Worm (Caenorhabditis elegans) whole organism, young adult: ENCODE results near the gene oac-8.

ENCODE experiments used
- B0019.2 ChIP-seq: fragments of 200-800 bp; sonication (Bioruptor generic); conservative IDR thresholded peaks from 2 replicates; pipeline ENCODE4 v1.3.6; 2022; ENCODE audit warnings: missing genetic modification reagents, missing genetic modification characterization, missing compliant biosample characterization
- B0035.1 ChIP-seq: sonication (generic microtip); optimal IDR thresholded peaks from 2 replicates; lab custom pipeline; 2016; ENCODE audit warnings: missing genetic modification characterization, mild to moderate bottlenecking, missing compliant biosample characterization, missing genotype, missing genetic modification reagents
- F39B2.1 ChIP-seq: fragments of 200-800 bp; sonication (Bioruptor generic); IDR thresholded peaks from 2 replicates; pipeline ENCODE4 v1.3.6; 2022; ENCODE audit warnings: missing genetic modification reagents, missing genetic modification characterization, missing compliant biosample characterization
- F57A8.1 ChIP-seq: fragments of 200-800 bp; sonication (Bioruptor generic); optimal IDR thresholded peaks from 2 replicates; lab custom pipeline; 2018; ENCODE audit warnings: mild to moderate bottlenecking, missing genetic modification characterization, moderate library complexity, missing compliant biosample characterization
- Y53F4B.3 ChIP-seq: fragments of 200-800 bp; sonication (Bioruptor generic); IDR thresholded peaks from 2 replicates; pipeline ENCODE4 v1.3.6; 2022; ENCODE audit warnings: missing genetic modification reagents, missing genetic modification characterization, missing compliant biosample characterization
- Y67H2A.10 ChIP-seq: fragments of 200-800 bp; sonication (Bioruptor generic); conservative IDR thresholded peaks from 2 replicates; pipeline ENCODE4 v1.3.6; 2022; ENCODE audit warnings: missing genetic modification reagents, missing genetic modification characterization, missing compliant biosample characterization
- akir-1 ChIP-seq: fragments of 200-800 bp; sonication (Bioruptor generic); optimal IDR thresholded peaks from 2 replicates; lab custom pipeline; 2018; ENCODE audit warnings: mild to moderate bottlenecking, missing genetic modification characterization, moderate library complexity, missing compliant biosample characterization
- aptf-3 ChIP-seq: fragments of 200-800 bp; sonication (Bioruptor generic); IDR thresholded peaks from 2 replicates; pipeline ENCODE4 v1.3.6; 2022; ENCODE audit warnings: missing genetic modification characterization, missing compliant biosample characterization
- attf-5 ChIP-seq: fragments of 200-800 bp; sonication (Bioruptor generic); optimal IDR thresholded peaks from 2 replicates; lab custom pipeline; 2018; ENCODE audit warnings: mild to moderate bottlenecking, missing genetic modification characterization, missing compliant biosample characterization
- ceh-100 ChIP-seq: fragments of 200-800 bp; sonication (Bioruptor generic); IDR thresholded peaks from 2 replicates; pipeline ENCODE4 v1.3.6; 2022; ENCODE audit warnings: missing genetic modification reagents, missing genetic modification characterization, missing compliant biosample characterization
- ceh-27 ChIP-seq: fragments of 200-800 bp; sonication (Bioruptor generic); optimal IDR thresholded peaks from 2 replicates; lab custom pipeline; 2018; ENCODE audit warnings: mild to moderate bottlenecking, missing genetic modification characterization, moderate library complexity, missing compliant biosample characterization
- die-1 ChIP-seq: sonication (generic microtip); optimal IDR thresholded peaks from 2 replicates; lab custom pipeline; 2016; ENCODE audit warnings: missing genotype, mild to moderate bottlenecking, missing genetic modification characterization, missing compliant biosample characterization
- dox-1 ChIP-seq: fragments of 200-800 bp; sonication (Bioruptor generic); IDR thresholded peaks from 2 replicates; pipeline ENCODE4 v1.3.6; 2022; ENCODE audit warnings: missing genetic modification reagents, missing genetic modification characterization, missing compliant biosample characterization
- dpff-1 ChIP-seq: sonication (generic microtip); optimal IDR thresholded peaks from 2 replicates; lab custom pipeline; 2017; ENCODE audit warnings: mild to moderate bottlenecking, missing genetic modification characterization, missing compliant biosample characterization
- dpl-1 ChIP-seq: fragments of 150-350 bp; optimal IDR thresholded peaks from 2 replicates; lab custom pipeline; 2014; ENCODE audit warnings: missing biosample characterization, missing genetic modification reagents, missing genetic modification characterization
- egl-44 ChIP-seq: fragments of 200-800 bp; sonication (Bioruptor generic); IDR thresholded peaks from 2 replicates; pipeline ENCODE4 v1.3.6; 2022; ENCODE audit warnings: missing genetic modification reagents, missing genetic modification characterization, missing compliant biosample characterization
- ets-4 ChIP-seq: fragments of 200-800 bp; sonication (Bioruptor generic); optimal IDR thresholded peaks from 2 replicates; lab custom pipeline; 2018; ENCODE audit warnings: mild to moderate bottlenecking, missing genetic modification characterization, missing compliant biosample characterization
- fkh-3 ChIP-seq: sonication (generic microtip); optimal IDR thresholded peaks from 2 replicates; lab custom pipeline; 2016; ENCODE audit warnings: mild to moderate bottlenecking, missing genetic modification characterization, missing compliant biosample characterization
- gei-17 ChIP-seq: fragments of 200-800 bp; sonication (Bioruptor generic); optimal IDR thresholded peaks from 2 replicates; lab custom pipeline; 2018; ENCODE audit warnings: mild to moderate bottlenecking, missing genetic modification characterization, missing compliant biosample characterization
- hlh-12 ChIP-seq: sonication (generic microtip); optimal IDR thresholded peaks from 2 replicates; lab custom pipeline; 2016; ENCODE audit warnings: missing genetic modification characterization, missing compliant biosample characterization
- hmg-20 ChIP-seq: fragments of 200-800 bp; sonication (Bioruptor generic); IDR thresholded peaks from 2 replicates; pipeline ENCODE4 v1.3.6; 2022; ENCODE audit warnings: missing genetic modification reagents, missing genetic modification characterization, missing compliant biosample characterization
- let-526 ChIP-seq: fragments of 200-800 bp; sonication (Bioruptor generic); IDR thresholded peaks from 2 replicates; pipeline ENCODE4 v1.3.6; 2022; ENCODE audit warnings: missing genetic modification reagents, missing genetic modification characterization, missing compliant biosample characterization
- let-607 ChIP-seq, 2 experiments: fragments of 200-800 bp in 1 of 2; sonication (Bioruptor generic) in 1 of 2; sonication (generic microtip) in 1 of 2; optimal IDR thresholded peaks; 2 replicates each; lab custom pipeline; 2016 to 2018; ENCODE audit warnings: mild to moderate bottlenecking in 2 of 2, missing compliant biosample characterization in 2 of 2, missing genetic modification characterization in 2 of 2, moderate library complexity in 2 of 2, missing genotype in 1 of 2
- lsy-27 ChIP-seq: sonication (generic microtip); optimal IDR thresholded peaks from 2 replicates; lab custom pipeline; 2017; ENCODE audit warnings: missing genetic modification characterization, mild to moderate bottlenecking, missing compliant biosample characterization, antibody characterized with exemption, missing genotype, borderline replicate concordance; ENCODE audit not compliant: insufficient read depth
- mcd-1 ChIP-seq: fragments of 200-800 bp; sonication (Bioruptor generic); IDR thresholded peaks from 2 replicates; pipeline ENCODE4 v1.3.6; 2022; ENCODE audit warnings: missing genetic modification reagents, missing genetic modification characterization, missing compliant biosample characterization
- mel-28 ChIP-seq: sonication (generic microtip); optimal IDR thresholded peaks from 2 replicates; lab custom pipeline; 2016; ENCODE audit warnings: borderline replicate concordance, mild to moderate bottlenecking, missing genetic modification characterization, missing compliant biosample characterization
- mes-4 ChIP-seq: sonication (generic microtip); optimal IDR thresholded peaks from 2 replicates; lab custom pipeline; 2016; ENCODE audit warnings: missing genotype, missing genetic modification characterization, missing compliant biosample characterization
- mxl-1 ChIP-seq: sonication (generic microtip); optimal IDR thresholded peaks from 2 replicates; lab custom pipeline; 2016; ENCODE audit warnings: missing genetic modification characterization, missing compliant biosample characterization
- nhr-90 ChIP-seq: sonication (generic microtip); optimal IDR thresholded peaks from 2 replicates; lab custom pipeline; 2016; ENCODE audit warnings: missing genotype, mild to moderate bottlenecking, missing genetic modification characterization, missing compliant biosample characterization
- rec-8 ChIP-seq, 2 experiments: sonication (generic microtip); optimal IDR thresholded peaks; 2 replicates each; lab custom pipeline; 2016; ENCODE audit warnings: mild to moderate bottlenecking in 2 of 2, missing genetic modification characterization in 2 of 2, missing genetic modification reagents in 2 of 2, missing genotype in 2 of 2, missing biosample characterization in 1 of 2, missing compliant biosample characterization in 1 of 2, moderate library complexity in 1 of 2
- rpc-1 ChIP-seq, 2 experiments: fragments of 150-350 bp in 1 of 2; sonication (generic microtip) in 1 of 2; optimal IDR thresholded peaks; 2 replicates each; lab custom pipeline; 2014 to 2018; ENCODE audit warnings: missing biosample characterization in 1 of 2, missing genetic modification characterization in 1 of 2, missing genetic modification reagents in 1 of 2, missing genotype in 1 of 2
- zim-3 ChIP-seq: sonication (generic microtip); optimal IDR thresholded peaks from 2 replicates; lab custom pipeline; 2017; ENCODE audit warnings: mild to moderate bottlenecking, missing genetic modification characterization, moderate library complexity, missing compliant biosample characterization
- ztf-25 ChIP-seq: fragments of 200-800 bp; sonication (Bioruptor generic); IDR thresholded peaks from 2 replicates; pipeline ENCODE4 v1.3.6; 2022; ENCODE audit warnings: missing genetic modification reagents, missing genetic modification characterization, missing compliant biosample characterization
- ztf-3 ChIP-seq: fragments of 200-800 bp; sonication (Bioruptor generic); optimal IDR thresholded peaks from 2 replicates; lab custom pipeline; 2018; ENCODE audit warnings: mild to moderate bottlenecking, missing genetic modification characterization, missing compliant biosample characterization
- ztf-6 ChIP-seq: fragments of 200-800 bp; sonication (Bioruptor generic); IDR thresholded peaks from 2 replicates; pipeline ENCODE4 v1.3.6; 2022; ENCODE audit warnings: missing genetic modification reagents, missing genetic modification characterization, missing compliant biosample characterization

oac-8 gene

ce11 chrIV:10609920-10610319 is 25.6 kb downstream of the oac-8 start:
- no peak for TF ChIP-seq egl-44 (GFP tag; lab: Robert Waterston, UW)
- no peak for TF ChIP-seq dpff-1 (tag; lab: Kevin White, UChicago)
- TF ChIP-seq let-607 (tag; optimal IDR thresholded peaks at IDR 0.05; lab: Kevin White, UChicago) = no peak
- TF ChIP-seq ztf-6 (GFP tag; lab: Robert Waterston, UW) = no peak
- no peak for TF ChIP-seq mes-4 (tag; lab: Kevin White, UChicago)
- TF ChIP-seq aptf-3 (GFP tag; lab: Robert Waterston, UW) = no peak
- TF ChIP-seq gei-17 (GFP tag; lab: Kevin White, UChicago) = no peak
- TF ChIP-seq mcd-1 (GFP tag; lab: Robert Waterston, UW) = no peak
- TF ChIP-seq nhr-90 (tag; lab: Kevin White, UChicago) = no peak

- no peak for TF ChIP-seq let-526
- TF ChIP-seq dpl-1 (GFP tag; lab: Kevin White, UChicago) = no peak
- TF ChIP-seq ceh-27 (GFP tag; lab: Kevin White, UChicago) = no peak
- no peak for TF ChIP-seq ztf-25 (GFP tag; lab: Robert Waterston, UW)
- no peak for TF ChIP-seq mxl-1 (tag; lab: Kevin White, UChicago)
- TF ChIP-seq hmg-20 (GFP tag; lab: Robert Waterston, UW) = no peak
- no peak for TF ChIP-seq akir-1 (GFP tag; lab: Kevin White, UChicago)
- TF ChIP-seq lsy-27 = no peak
- no peak for TF ChIP-seq dox-1
These were observed 27.9 kb downstream of the oac-8 start for ce11 chrIV:10612281-10612680.

- no peak for TF ChIP-seq mel-28 (tag; lab: Kevin White, UChicago)
- TF ChIP-seq Y67H2A.10 (GFP tag; lab: Robert Waterston, UW) = no peak
- no peak for TF ChIP-seq B0019.2
- TF ChIP-seq fkh-3 (tag; lab: Kevin White, UChicago) = no peak
- no peak for TF ChIP-seq zim-3 (tag; lab: Kevin White, UChicago)
- TF ChIP-seq rec-8 (tag; optimal IDR thresholded peaks at IDR 0.05; lab: Kevin White, UChicago) = no peak
- TF ChIP-seq rpc-1 (optimal IDR thresholded peaks at IDR 0.05; lab: Kevin White, UChicago) = no peak
- TF ChIP-seq rpc-1 (tag; optimal IDR thresholded peaks at IDR 0.05; lab: Kevin White, UChicago) = no peak
- no peak for TF ChIP-seq ztf-6 (GFP tag; lab: Robert Waterston, UW)
- no peak for TF ChIP-seq mcd-1 (GFP tag; lab: Robert Waterston, UW)
- no peak for TF ChIP-seq F57A8.1 (GFP tag; lab: Kevin White, UChicago)
- no peak for TF ChIP-seq B0035.1 (tag; lab: Kevin White, UChicago)
- TF ChIP-seq ets-4 (GFP tag; lab: Kevin White, UChicago) = no peak
- TF ChIP-seq Y53F4B.3 (GFP tag; lab: Robert Waterston, UW) = no peak
- TF ChIP-seq ztf-3 = no peak
- TF ChIP-seq ceh-100 (GFP tag; lab: Robert Waterston, UW) = no peak
- TF ChIP-seq die-1 = no peak
- TF ChIP-seq hlh-12 (tag; lab: Kevin White, UChicago) = no peak
- no peak for TF ChIP-seq F39B2.1
- no peak for TF ChIP-seq attf-5 (GFP tag; lab: Kevin White, UChicago)
These were observed 30.7 kb downstream of the oac-8 start, which contains the start of gene ptr-14 for ce11 chrIV:10614918-10615477. Gene ptr-14 (plus strand): TSS chrIV:10615427.
